Worm (Caenorhabditis elegans): ENCODE measurements around the gene sec-22.

- TF ChIP-seq tab-1 (GFP tag; IDR thresholded peaks at IDR 0.05): no peak
- no peak for TF ChIP-seq cog-1 (tag; optimal IDR thresholded peaks at IDR 0.05)
- TF ChIP-seq ztf-23 (GFP tag; IDR thresholded peaks at IDR 0.05): no peak
These were observed 8.0 kb upstream of the sec-22 start for ce11 chrX:1027370-1027769.
